Worm (Caenorhabditis elegans) whole organism, L2 larva: ENCODE measurements around the gene pqn-68.

Experiments used
- egl-27 ChIP-seq: sonication (generic microtip); optimal IDR thresholded peaks from 3 replicates; lab custom pipeline; 2017; ENCODE audit warnings: missing biosample characterization, missing genetic modification reagents, missing genetic modification characterization
- elt-1 ChIP-seq: fragments of 150-350 bp; optimal IDR thresholded peaks from 2 replicates; lab custom pipeline; 2014; ENCODE audit warnings: missing biosample characterization, missing genetic modification characterization
- fos-1 ChIP-seq: fragments of 150-350 bp; optimal IDR thresholded peaks from 2 replicates; lab custom pipeline; 2014; ENCODE audit warnings: missing biosample characterization, missing genetic modification characterization
- lin-13 ChIP-seq: fragments of 150-350 bp; optimal IDR thresholded peaks from 2 replicates; lab custom pipeline; 2014; ENCODE audit warnings: missing biosample characterization, missing genetic modification reagents, missing genetic modification characterization
- lin-39 ChIP-seq: fragments of 150-350 bp; optimal IDR thresholded peaks from 2 replicates; lab custom pipeline; 2014; ENCODE audit warnings: missing biosample characterization, missing genetic modification reagents, missing genetic modification characterization
- lsy-2 ChIP-seq, 2 experiments: fragments of 150-350 bp in 1 of 2; sonication (generic microtip) in 1 of 2; optimal IDR thresholded peaks; 2 replicates each; lab custom pipeline; 2014 to 2017; ENCODE audit warnings: missing biosample characterization in 2 of 2, missing genetic modification characterization in 2 of 2
- nhr-25 ChIP-seq: fragments of 150-350 bp; sonication (generic microtip); optimal IDR thresholded peaks from 3 replicates; lab custom pipeline; 2014; ENCODE audit warnings: missing biosample characterization, missing genetic modification characterization
- nhr-6 ChIP-seq: fragments of 150-350 bp; optimal IDR thresholded peaks from 2 replicates; lab custom pipeline; 2014; ENCODE audit warnings: missing biosample characterization, missing genetic modification characterization
- nhr-77 ChIP-seq: fragments of 150-350 bp; optimal IDR thresholded peaks from 2 replicates; lab custom pipeline; 2014; ENCODE audit warnings: missing biosample characterization, missing genetic modification characterization
- skn-1 ChIP-seq: sonication (generic microtip); optimal IDR thresholded peaks from 2 replicates; lab custom pipeline; 2017; ENCODE audit warnings: missing biosample characterization, missing genetic modification characterization
- unc-62 ChIP-seq: fragments of 150-350 bp; optimal IDR thresholded peaks from 2 replicates; lab custom pipeline; 2014; ENCODE audit warnings: missing biosample characterization, missing genetic modification reagents, missing genetic modification characterization
- ztf-11 ChIP-seq: sonication (generic microtip); optimal IDR thresholded peaks from 2 replicates; lab custom pipeline; 2017; ENCODE audit warnings: missing biosample characterization, missing genetic modification characterization

ce11 chrV:12922308-12922707, 30.1 kb upstream of the pqn-68 start, which contains the start of gene dhrs-4:
- TF ChIP-seq ztf-11, result no peak
- TF ChIP-seq nhr-6, result no peak
- no peak for TF ChIP-seq egl-27 (tag; lab: Kevin White, UChicago)
- no peak for TF ChIP-seq lin-13 (GFP tag; lab: Kevin White, UChicago)
- no peak for TF ChIP-seq lin-39 (tag; lab: Kevin White, UChicago)
- no peak for TF ChIP-seq lsy-2 (tag; optimal IDR thresholded peaks at IDR 0.05; lab: Kevin White, UChicago)
- TF ChIP-seq fos-1, result no peak
- TF ChIP-seq nhr-77, result no peak
- no peak for TF ChIP-seq skn-1 (tag; lab: Kevin White, UChicago)
- TF ChIP-seq elt-1 (tag; lab: Kevin White, UChicago), result no peak
- TF ChIP-seq unc-62 (GFP tag; lab: Kevin White, UChicago), result no peak
- no peak for TF ChIP-seq nhr-25 (tag; lab: Kevin White, UChicago)
